Worm (Caenorhabditis elegans) whole organism, L3 larva: Measurements from ENCODE around the gene nhr-114.

ENCODE experiments used
- R02D3.7 ChIP-seq: fragments of 150-350 bp; optimal IDR thresholded peaks from 2 replicates; lab custom pipeline; 2014; ENCODE audit warnings: missing biosample characterization, missing genetic modification characterization
- ZK546.5 ChIP-seq: sonication (generic microtip); optimal IDR thresholded peaks from 2 replicates; lab custom pipeline; 2017; ENCODE audit warnings: missing biosample characterization, missing genetic modification characterization
- ama-1 ChIP-seq: fragments of 150-350 bp; optimal IDR thresholded peaks from 2 replicates; lab custom pipeline; 2018
- ceh-16 ChIP-seq: sonication (generic microtip); optimal IDR thresholded peaks from 2 replicates; lab custom pipeline; 2017; ENCODE audit warnings: missing biosample characterization, missing genetic modification characterization
- ceh-28 ChIP-seq: fragments of 150-350 bp; optimal IDR thresholded peaks from 2 replicates; lab custom pipeline; 2014; ENCODE audit warnings: missing biosample characterization, missing genetic modification reagents, missing genetic modification characterization
- ceh-82 ChIP-seq: fragments of 150-350 bp; optimal IDR thresholded peaks from 2 replicates; lab custom pipeline; 2014; ENCODE audit warnings: missing biosample characterization, missing genetic modification characterization
- ceh-9 ChIP-seq: sonication (generic microtip); optimal IDR thresholded peaks from 2 replicates; lab custom pipeline; 2018; ENCODE audit warnings: missing biosample characterization, missing genetic modification characterization
- daf-12 ChIP-seq: fragments of 150-350 bp; optimal IDR thresholded peaks from 2 replicates; lab custom pipeline; 2014; ENCODE audit warnings: missing biosample characterization, missing genetic modification reagents, missing genetic modification characterization
- egl-27 ChIP-seq: sonication (generic microtip); optimal IDR thresholded peaks from 4 replicates; lab custom pipeline; 2017; ENCODE audit warnings: missing biosample characterization, missing genetic modification reagents, missing genetic modification characterization
- egl-5 ChIP-seq: fragments of 150-350 bp; optimal IDR thresholded peaks from 2 replicates; lab custom pipeline; 2017; ENCODE audit warnings: missing biosample characterization, missing genetic modification reagents, missing genetic modification characterization, inconsistent platforms
- elt-1 ChIP-seq: fragments of 150-350 bp; optimal IDR thresholded peaks from 2 replicates; lab custom pipeline; 2014; ENCODE audit warnings: missing biosample characterization, missing genetic modification characterization
- elt-2 ChIP-seq: sonication (generic microtip); optimal IDR thresholded peaks from 2 replicates; lab custom pipeline; 2016; ENCODE audit warnings: missing genetic modification reagents, mild to moderate bottlenecking, missing genetic modification characterization, missing compliant biosample characterization
- elt-3 ChIP-seq, 3 experiments: fragments of 150-350 bp in 1 of 3; sonication (generic microtip) in 2 of 3; optimal IDR thresholded peaks; 2 replicates in 2 of 3; 4 replicates in 1 of 3; lab custom pipeline; 2014 to 2017; ENCODE audit warnings: missing biosample characterization in 3 of 3, missing genetic modification characterization in 3 of 3
- eor-1 ChIP-seq, 2 experiments: fragments of 150-350 bp; optimal IDR thresholded peaks; 2 replicates each; lab custom pipeline; 2014 to 2018; ENCODE audit warnings: missing biosample characterization in 2 of 2, missing genetic modification characterization in 2 of 2
- fkh-10 ChIP-seq: sonication (generic microtip); optimal IDR thresholded peaks from 2 replicates; lab custom pipeline; 2017; ENCODE audit warnings: missing biosample characterization, missing genetic modification reagents, missing genetic modification characterization
- fkh-2 ChIP-seq: fragments of 150-350 bp; optimal IDR thresholded peaks from 2 replicates; lab custom pipeline; 2014; ENCODE audit warnings: missing biosample characterization, missing genetic modification reagents, missing genetic modification characterization
- fos-1 ChIP-seq: fragments of 150-350 bp; optimal IDR thresholded peaks from 2 replicates; lab custom pipeline; 2014; ENCODE audit warnings: missing biosample characterization, missing genetic modification characterization
- hmg-11 ChIP-seq: sonication (generic microtip); optimal IDR thresholded peaks from 2 replicates; lab custom pipeline; 2016; ENCODE audit warnings: missing genetic modification characterization, missing compliant biosample characterization
- jun-1 ChIP-seq: fragments of 150-350 bp; optimal IDR thresholded peaks from 2 replicates; lab custom pipeline; 2014; ENCODE audit warnings: missing biosample characterization, missing genetic modification reagents, missing genetic modification characterization
- lin-15B ChIP-seq: fragments of 150-350 bp; optimal IDR thresholded peaks from 2 replicates; lab custom pipeline; 2014; ENCODE audit warnings: missing biosample characterization, missing genetic modification characterization
- lin-39 ChIP-seq: fragments of 150-350 bp; optimal IDR thresholded peaks from 2 replicates; lab custom pipeline; 2018; ENCODE audit warnings: missing biosample characterization, missing genetic modification reagents, missing genetic modification characterization
- lsy-12 ChIP-seq: sonication (generic microtip); optimal IDR thresholded peaks from 2 replicates; lab custom pipeline; 2016; ENCODE audit warnings: mild to moderate bottlenecking, missing genetic modification characterization, missing compliant biosample characterization
- mdl-1 ChIP-seq: fragments of 150-350 bp; optimal IDR thresholded peaks from 2 replicates; lab custom pipeline; 2014; ENCODE audit warnings: missing biosample characterization, missing genetic modification characterization
- mml-1 ChIP-seq: fragments of 150-350 bp; sonication (generic microtip); optimal IDR thresholded peaks from 3 replicates; lab custom pipeline; 2014; ENCODE audit warnings: missing biosample characterization, missing genetic modification characterization
- nfya-1 ChIP-seq: sonication (generic microtip); optimal IDR thresholded peaks from 2 replicates; lab custom pipeline; 2017; ENCODE audit warnings: missing genetic modification characterization, mild to moderate bottlenecking, missing compliant biosample characterization, antibody characterized with exemption, moderate library complexity; ENCODE audit not compliant: insufficient read depth
- nhr-11 ChIP-seq: fragments of 150-350 bp; optimal IDR thresholded peaks from 2 replicates; lab custom pipeline; 2014; ENCODE audit warnings: missing biosample characterization, missing genetic modification characterization
- nhr-12 ChIP-seq: fragments of 150-350 bp; optimal IDR thresholded peaks from 2 replicates; lab custom pipeline; 2014; ENCODE audit warnings: missing biosample characterization, missing genetic modification characterization
- nhr-23 ChIP-seq: fragments of 150-350 bp; optimal IDR thresholded peaks from 2 replicates; lab custom pipeline; 2014; ENCODE audit warnings: missing biosample characterization, missing genetic modification reagents, missing genetic modification characterization
- nhr-237 ChIP-seq: fragments of 150-350 bp; optimal IDR thresholded peaks from 2 replicates; lab custom pipeline; 2014; ENCODE audit warnings: missing biosample characterization, missing genetic modification characterization
- nhr-25 ChIP-seq: sonication (generic microtip); optimal IDR thresholded peaks from 2 replicates; lab custom pipeline; 2017; ENCODE audit warnings: missing biosample characterization, missing genetic modification characterization
- nhr-28 ChIP-seq: fragments of 150-350 bp; optimal IDR thresholded peaks from 2 replicates; lab custom pipeline; 2014; ENCODE audit warnings: missing biosample characterization, missing genetic modification characterization
- nhr-43 ChIP-seq: sonication (generic microtip); optimal IDR thresholded peaks from 2 replicates; lab custom pipeline; 2016; ENCODE audit warnings: mild to moderate bottlenecking, missing genetic modification characterization, missing compliant biosample characterization; ENCODE audit not compliant: poor library complexity, severe bottlenecking
- nhr-76 ChIP-seq: fragments of 150-350 bp; sonication (generic microtip); optimal IDR thresholded peaks from 5 replicates; lab custom pipeline; 2014; ENCODE audit warnings: missing biosample characterization, missing genetic modification characterization
- pha-4 ChIP-seq: fragments of 150-350 bp; optimal IDR thresholded peaks from 2 replicates; lab custom pipeline; 2014; ENCODE audit warnings: missing biosample characterization, missing genetic modification reagents, missing genetic modification characterization
- pqm-1 ChIP-seq: fragments of 150-350 bp; optimal IDR thresholded peaks from 2 replicates; lab custom pipeline; 2017; ENCODE audit warnings: missing biosample characterization, missing genetic modification characterization, inconsistent platforms
- sea-2 ChIP-seq: fragments of 150-350 bp; sonication (generic microtip); optimal IDR thresholded peaks from 4 replicates; lab custom pipeline; 2014; ENCODE audit warnings: missing biosample characterization, missing genetic modification reagents, missing genetic modification characterization
- skn-1 ChIP-seq: fragments of 150-350 bp; optimal IDR thresholded peaks from 2 replicates; lab custom pipeline; 2014; ENCODE audit warnings: missing biosample characterization, missing genetic modification characterization
- snpc-4 ChIP-seq: fragments of 150-350 bp; optimal IDR thresholded peaks from 2 replicates; lab custom pipeline; 2014; ENCODE audit warnings: missing biosample characterization, missing genetic modification characterization
- tbx-2 ChIP-seq: sonication (generic microtip); optimal IDR thresholded peaks from 2 replicates; lab custom pipeline; 2016; ENCODE audit warnings: mild to moderate bottlenecking, missing genetic modification characterization, missing compliant biosample characterization
- unc-62 ChIP-seq: fragments of 150-350 bp; sonication (generic microtip); optimal IDR thresholded peaks from 4 replicates; lab custom pipeline; 2014; ENCODE audit warnings: missing biosample characterization, missing genetic modification reagents, missing genetic modification characterization
- zag-1 ChIP-seq: fragments of 150-350 bp; optimal IDR thresholded peaks from 2 replicates; lab custom pipeline; 2014; ENCODE audit warnings: missing biosample characterization, missing genetic modification characterization
- ztf-11 ChIP-seq: fragments of 150-350 bp; optimal IDR thresholded peaks from 2 replicates; lab custom pipeline; 2014; ENCODE audit warnings: missing biosample characterization, missing genetic modification characterization
- ztf-4 ChIP-seq: fragments of 150-350 bp; optimal IDR thresholded peaks from 2 replicates; lab custom pipeline; 2014; ENCODE audit warnings: missing biosample characterization, missing genetic modification characterization

Gene nhr-114

ce11 chrV:4190232-4190631 is 3.2 kb downstream of the nhr-114 start:
- TF ChIP-seq fkh-2 (tag; lab: Kevin White, UChicago) (no peak), ceh-82 (no peak), nhr-43 (tag; lab: Kevin White, UChicago) (no peak), eor-1 (tag; optimal IDR thresholded peaks at IDR 0.05; lab: Kevin White, UChicago) (no peak), ama-1 (lab: Kevin White, UChicago) (no peak), nhr-76 (no peak), ZK546.5 (no peak), ztf-11 (tag; lab: Kevin White, UChicago) (no peak), elt-1 (tag; lab: Kevin White, UChicago) (no peak), hmg-11 (tag; lab: Kevin White, UChicago) (no peak), elt-2 (no peak), tbx-2 (tag; lab: Kevin White, UChicago) (no peak), nhr-23 (tag; lab: Kevin White, UChicago) (no peak), daf-12 (tag; lab: Kevin White, UChicago) (no peak), fkh-10 (GFP tag; lab: Kevin White, UChicago) (no peak), nhr-11 (tag; lab: Kevin White, UChicago) (no peak), pha-4 (tag; lab: Kevin White, UChicago) (no peak), lin-39 (tag; lab: Kevin White, UChicago) (no peak)

ce11 chrV:4192688-4193471 is 5.9 kb downstream of the nhr-114 start:
- no peak for TF ChIP-seq mdl-1 (tag; lab: Kevin White, UChicago)
- TF ChIP-seq lin-15B (tag; lab: Kevin White, UChicago), result no peak
- TF ChIP-seq ama-1 (lab: Kevin White, UChicago), result no peak
- peak; percentile 62 for TF ChIP-seq hmg-11 (tag; lab: Kevin White, UChicago)
- peak; percentile 11 for TF ChIP-seq nfya-1 (tag; lab: Kevin White, UChicago)

- TF ChIP-seq nhr-25 (tag; lab: Kevin White, UChicago), result peak; percentile 74
- TF ChIP-seq elt-2, result peak; percentile 42
- TF ChIP-seq sea-2 (GFP tag; lab: Kevin White, UChicago), result no peak
- peak; percentile 25 for TF ChIP-seq R02D3.7 (tag; lab: Kevin White, UChicago)
- TF ChIP-seq nhr-12 (tag; lab: Kevin White, UChicago), result no peak
- no peak for TF ChIP-seq fos-1 (tag; lab: Kevin White, UChicago)
- TF ChIP-seq pqm-1 (tag; lab: Kevin White, UChicago), result peak; percentile 27
- TF ChIP-seq ztf-4 (tag; lab: Kevin White, UChicago), result no peak
- no peak for TF ChIP-seq ceh-9 (tag; lab: Kevin White, UChicago)
- TF ChIP-seq elt-1 (tag; lab: Kevin White, UChicago), result no peak
- peak; percentile 92 for TF ChIP-seq ceh-28 (tag; lab: Kevin White, UChicago)
- TF ChIP-seq daf-12 (tag; lab: Kevin White, UChicago), result no peak
- no peak for TF ChIP-seq nhr-43 (tag; lab: Kevin White, UChicago)
- TF ChIP-seq lsy-12 (tag; lab: Kevin White, UChicago), result no peak
- TF ChIP-seq egl-27, result no peak
- peak; percentile 77 for TF ChIP-seq nfya-1 (tag; lab: Kevin White, UChicago)
- TF ChIP-seq nhr-11 (tag; lab: Kevin White, UChicago), result no peak
- TF ChIP-seq pha-4 (tag; lab: Kevin White, UChicago), result peak; percentile 85
- peak; percentile 14 for TF ChIP-seq egl-5 (tag; lab: Kevin White, UChicago)
- TF ChIP-seq lin-15B (tag; lab: Kevin White, UChicago), result peak; percentile 78
- peak; percentile 74 for TF ChIP-seq tbx-2 (tag; lab: Kevin White, UChicago)
- TF ChIP-seq ama-1 (lab: Kevin White, UChicago), result no peak
- TF ChIP-seq skn-1 (tag; lab: Kevin White, UChicago), result peak; percentile 24
- TF ChIP-seq elt-3 (tag; optimal IDR thresholded peaks at IDR 0.05; lab: Kevin White, UChicago), result no peak
- no peak for TF ChIP-seq mml-1
- peak; percentile 96 for TF ChIP-seq lin-39 (tag; lab: Kevin White, UChicago)
- TF ChIP-seq fkh-10 (GFP tag; lab: Kevin White, UChicago), result peak; percentile 6
- TF ChIP-seq ceh-82, result no peak
- TF ChIP-seq zag-1 (tag; lab: Kevin White, UChicago), result no peak
- TF ChIP-seq jun-1, result peak; percentile 55
- TF ChIP-seq snpc-4 (tag; lab: Kevin White, UChicago), result peak; percentile 83
- peak; percentile 66 for TF ChIP-seq nhr-23 (tag; lab: Kevin White, UChicago)
- no peak for TF ChIP-seq mdl-1 (tag; lab: Kevin White, UChicago)
- peak; percentile 95 for TF ChIP-seq hmg-11 (tag; lab: Kevin White, UChicago)
- TF ChIP-seq fkh-2 (tag; lab: Kevin White, UChicago), result no peak
- TF ChIP-seq nhr-28, result no peak
- no peak for TF ChIP-seq eor-1 (tag; optimal IDR thresholded peaks at IDR 0.05; lab: Kevin White, UChicago)
- TF ChIP-seq nhr-237 (tag; lab: Kevin White, UChicago), result no peak
- no peak for TF ChIP-seq ceh-16 (tag; lab: Kevin White, UChicago)
- no peak for TF ChIP-seq ztf-11 (tag; lab: Kevin White, UChicago)
- TF ChIP-seq unc-62 (GFP tag; lab: Kevin White, UChicago), result no peak
- no peak for TF ChIP-seq ZK546.5
Observed at ce11 chrV:4194587-4195211, 7.7 kb downstream of the nhr-114 start, which contains the start of gene Y45G5AM.9. Y45G5AM.9 (minus strand) TSS chrV:4194637.
